Fruit fly (Drosophila melanogaster) whole organism, embryonic: Measurements from ENCODE around the gene Lmpt.
A peak's percentile ranks its signal among the peaks of the same experiment; 100 is the strongest.

Source experiments
- Antp ChIP-seq: fragments of 200-800 bp; sonication (Bioruptor generic); optimal IDR thresholded peaks from 3 replicates; lab custom pipeline; 2016; ENCODE audit warnings: missing biosample characterization, missing genetic modification characterization
- Asciz ChIP-seq: fragments of 200-800 bp; sonication (Bioruptor generic); optimal IDR thresholded peaks from 2 replicates; lab custom pipeline; 2017; ENCODE audit warnings: missing biosample characterization, mild to moderate bottlenecking, missing genetic modification characterization, missing genetic modification reagents
- C15 ChIP-seq: fragments of 200-800 bp; sonication (Bioruptor generic); IDR thresholded peaks from 3 replicates; pipeline ENCODE4 v1.3.6; 2022; ENCODE audit warnings: missing biosample characterization, missing genetic modification characterization
- CG10321 ChIP-seq: fragments of 200-800 bp; sonication (Bioruptor generic); IDR thresholded peaks from 2 replicates; pipeline ENCODE4 v1.3.6; 2022; ENCODE audit warnings: missing biosample characterization, missing genetic modification characterization
- CG11093 ChIP-seq: fragments of 200-800 bp; sonication (Bioruptor generic); IDR thresholded peaks from 3 replicates; pipeline ENCODE4 v1.3.6; 2022; ENCODE audit warnings: missing biosample characterization, missing genetic modification characterization
- CG11398 ChIP-seq: fragments of 200-800 bp; sonication (Bioruptor generic); optimal IDR thresholded peaks from 2 replicates; lab custom pipeline; 2016; ENCODE audit warnings: missing biosample characterization, missing genetic modification characterization
- CG11696 ChIP-seq: fragments of 200-800 bp; sonication (Bioruptor generic); IDR thresholded peaks from 2 replicates; pipeline ENCODE4 v1.3.6; 2022; ENCODE audit warnings: missing biosample characterization, missing genetic modification characterization
- CG12942 ChIP-seq: fragments of 200-800 bp; sonication (Bioruptor generic); optimal IDR thresholded peaks from 3 replicates; lab custom pipeline; 2016; ENCODE audit warnings: missing biosample characterization, missing genetic modification characterization
- CG13894 ChIP-seq: fragments of 200-800 bp; sonication (Bioruptor generic); optimal IDR thresholded peaks from 3 replicates; lab custom pipeline; 2018; ENCODE audit warnings: missing biosample characterization, mild to moderate bottlenecking, missing genetic modification characterization, moderate library complexity
- CG15073 ChIP-seq: fragments of 200-800 bp; sonication (Bioruptor generic); optimal IDR thresholded peaks from 2 replicates; lab custom pipeline; 2016; ENCODE audit warnings: missing biosample characterization, missing genetic modification characterization
- CG1602 ChIP-seq: fragments of 200-800 bp; sonication (Bioruptor generic); optimal IDR thresholded peaks from 3 replicates; lab custom pipeline; 2016; ENCODE audit warnings: missing biosample characterization, missing genetic modification characterization
- CG1603 ChIP-seq: fragments of 200-800 bp; sonication (Bioruptor generic); optimal IDR thresholded peaks from 2 replicates; lab custom pipeline; 2019; ENCODE audit warnings: missing biosample characterization, mild to moderate bottlenecking, missing genetic modification characterization, moderate library complexity
- CG16779 ChIP-seq: fragments of 200-800 bp; sonication (Bioruptor generic); IDR thresholded peaks from 2 replicates; pipeline ENCODE4 v1.3.6; 2022; ENCODE audit warnings: missing biosample characterization, missing genetic modification characterization
- CG17359 ChIP-seq: fragments of 200-800 bp; sonication (Bioruptor generic); optimal IDR thresholded peaks from 3 replicates; lab custom pipeline; 2018; ENCODE audit warnings: missing biosample characterization, mild to moderate bottlenecking, missing genetic modification characterization, moderate library complexity
- CG2199 ChIP-seq: fragments of 200-800 bp; sonication (Bioruptor generic); IDR thresholded peaks from 3 replicates; pipeline ENCODE4 v1.3.6; 2022; ENCODE audit warnings: missing biosample characterization, missing genetic modification characterization
- CG2202 ChIP-seq: fragments of 200-800 bp; sonication (Bioruptor generic); optimal IDR thresholded peaks from 2 replicates; lab custom pipeline; 2018; ENCODE audit warnings: missing biosample characterization, mild to moderate bottlenecking, missing genetic modification characterization
- CG2889 ChIP-seq: fragments of 200-800 bp; sonication (Bioruptor generic); IDR thresholded peaks from 3 replicates; pipeline ENCODE4 v1.3.6; 2022; ENCODE audit warnings: missing biosample characterization, missing genetic modification characterization
- CG30020 ChIP-seq: fragments of 200-800 bp; optimal IDR thresholded peaks from 2 replicates; lab custom pipeline; 2019; ENCODE audit warnings: missing biosample characterization, mild to moderate bottlenecking, missing genetic modification characterization, moderate library complexity
- CG31441 ChIP-seq: fragments of 200-800 bp; sonication (Bioruptor generic); IDR thresholded peaks from 2 replicates; pipeline ENCODE4 v1.3.6; 2022; ENCODE audit warnings: missing biosample characterization, missing genetic modification characterization
- CG34422 ChIP-seq: fragments of 200-800 bp; sonication (Bioruptor generic); IDR thresholded peaks from 3 replicates; pipeline ENCODE4 v1.3.6; 2022; ENCODE audit warnings: missing biosample characterization, missing genetic modification characterization
- CG42726 ChIP-seq: fragments of 200-800 bp; sonication (Bioruptor generic); IDR thresholded peaks from 2 replicates; pipeline ENCODE4 v1.3.6; 2022; ENCODE audit warnings: missing biosample characterization, missing genetic modification characterization; ENCODE audit not compliant: partially characterized antibody
- CG6654 ChIP-seq: fragments of 200-800 bp; sonication (Bioruptor generic); optimal IDR thresholded peaks from 2 replicates; lab custom pipeline; 2017; ENCODE audit warnings: missing biosample characterization, mild to moderate bottlenecking, missing genetic modification characterization
- CG9437 ChIP-seq: fragments of 200-800 bp; sonication (Bioruptor generic); optimal IDR thresholded peaks from 2 replicates; lab custom pipeline; 2018; ENCODE audit warnings: missing biosample characterization, mild to moderate bottlenecking, missing genetic modification characterization
- CG9727 ChIP-seq: fragments of 200-800 bp; sonication (Bioruptor generic); optimal IDR thresholded peaks from 3 replicates; lab custom pipeline; 2017; ENCODE audit warnings: missing biosample characterization, mild to moderate bottlenecking, missing genetic modification characterization
- Dad ChIP-seq: fragments of 200-800 bp; sonication (Bioruptor generic); optimal IDR thresholded peaks from 3 replicates; lab custom pipeline; 2016; ENCODE audit warnings: missing biosample characterization, missing genetic modification characterization
- Gsc ChIP-seq: fragments of 200-800 bp; sonication (Bioruptor generic); IDR thresholded peaks from 2 replicates; pipeline ENCODE4 v1.3.6; 2022; ENCODE audit warnings: missing biosample characterization, missing genetic modification characterization
- HLH3B ChIP-seq: fragments of 200-800 bp; sonication (Bioruptor generic); IDR thresholded peaks from 2 replicates; pipeline ENCODE4 v1.3.6; 2022; ENCODE audit warnings: missing biosample characterization, missing genetic modification characterization
- Lpt ChIP-seq: fragments of >200 bp; optimal IDR thresholded peaks from 2 replicates; lab custom pipeline; 2018; ENCODE audit warnings: missing biosample characterization, missing genetic modification characterization
- MTF-1 ChIP-seq: fragments of 200-800 bp; sonication (Bioruptor generic); optimal IDR thresholded peaks from 2 replicates; lab custom pipeline; 2018; ENCODE audit warnings: missing biosample characterization, mild to moderate bottlenecking, missing genetic modification characterization, borderline replicate concordance
- NFAT ChIP-seq: fragments of 200-800 bp; sonication (Bioruptor generic); IDR thresholded peaks from 2 replicates; pipeline ENCODE4 v1.3.6; 2022; ENCODE audit warnings: missing biosample characterization, missing genetic modification characterization
- NfI ChIP-seq: fragments of 200-800 bp; sonication (Bioruptor generic); optimal IDR thresholded peaks from 3 replicates; lab custom pipeline; 2018; ENCODE audit warnings: missing biosample characterization, mild to moderate bottlenecking, missing genetic modification characterization, moderate library complexity
- Ssrp ChIP-seq: fragments of 200-800 bp; sonication (Bioruptor generic); optimal IDR thresholded peaks from 2 replicates; lab custom pipeline; 2018; ENCODE audit warnings: missing biosample characterization, mild to moderate bottlenecking, missing genetic modification characterization, moderate library complexity
- ash1 ChIP-seq: fragments of 200-800 bp; sonication (Bioruptor generic); optimal IDR thresholded peaks from 2 replicates; lab custom pipeline; 2018; ENCODE audit warnings: missing biosample characterization, mild to moderate bottlenecking, missing genetic modification characterization
- bbx ChIP-seq: fragments of 200-800 bp; sonication (Bioruptor generic); IDR thresholded peaks from 2 replicates; pipeline ENCODE4 v1.3.6; 2022; ENCODE audit warnings: missing biosample characterization, missing genetic modification characterization; ENCODE audit not compliant: partially characterized antibody
- bsh ChIP-seq, 2 experiments: fragments of 200-800 bp; sonication (Bioruptor generic); optimal IDR thresholded peaks; 2 replicates each; lab custom pipeline; 2017 to 2018; ENCODE audit warnings: mild to moderate bottlenecking in 2 of 2, missing biosample characterization in 2 of 2, missing genetic modification characterization in 2 of 2, moderate library complexity in 1 of 2
- danr ChIP-seq: fragments of 200-800 bp; sonication (Bioruptor generic); IDR thresholded peaks from 2 replicates; pipeline ENCODE4 v1.3.6; 2022; ENCODE audit warnings: missing biosample characterization, missing genetic modification characterization
- ftz-f1 ChIP-seq: fragments of 200-800 bp; sonication (Bioruptor generic); optimal IDR thresholded peaks from 2 replicates; lab custom pipeline; 2016; ENCODE audit warnings: missing biosample characterization, missing genetic modification characterization
- gem ChIP-seq: fragments of 200-800 bp; sonication (Bioruptor generic); optimal IDR thresholded peaks from 2 replicates; lab custom pipeline; 2019; ENCODE audit warnings: missing biosample characterization, mild to moderate bottlenecking, missing genetic modification characterization, moderate library complexity
- hbn ChIP-seq: fragments of 200-800 bp; sonication (Bioruptor generic); IDR thresholded peaks from 2 replicates; pipeline ENCODE4 v1.3.6; 2022; ENCODE audit warnings: missing biosample characterization, missing genetic modification characterization; ENCODE audit not compliant: partially characterized antibody
- lov ChIP-seq, 2 experiments: fragments of 200-800 bp in 1 of 2; fragments of >200 bp in 1 of 2; sonication (Bioruptor generic) in 1 of 2; IDR thresholded peaks in 1 of 2; optimal IDR thresholded peaks in 1 of 2; 2 replicates in 1 of 2; 3 replicates in 1 of 2; pipeline versions ENCODE4 v1.3.6 to Lab custom; 2017 to 2022; ENCODE audit warnings: missing biosample characterization in 1 of 2, missing genetic modification characterization in 1 of 2
- mam ChIP-seq: fragments of 200-800 bp; sonication (Bioruptor generic); optimal IDR thresholded peaks from 3 replicates; lab custom pipeline; 2016; ENCODE audit warnings: missing biosample characterization, missing genetic modification characterization
- org-1 ChIP-seq: fragments of 200-800 bp; sonication (Bioruptor generic); optimal IDR thresholded peaks from 2 replicates; lab custom pipeline; 2017; ENCODE audit warnings: missing biosample characterization, missing genetic modification characterization
- otp ChIP-seq: fragments of 200-800 bp; sonication (Bioruptor generic); IDR thresholded peaks from 3 replicates; pipeline ENCODE4, ENCODE4 v1.3.6; 2022; ENCODE audit warnings: missing biosample characterization, missing genetic modification characterization
- pb ChIP-seq: fragments of 200-800 bp; sonication (Bioruptor generic); optimal IDR thresholded peaks from 3 replicates; lab custom pipeline; 2016; ENCODE audit warnings: missing biosample characterization, missing genetic modification characterization
- pita ChIP-seq: fragments of 200-800 bp; sonication (Bioruptor generic); optimal IDR thresholded peaks from 2 replicates; lab custom pipeline; 2017; ENCODE audit warnings: missing biosample characterization, mild to moderate bottlenecking, missing genetic modification characterization
- shn ChIP-seq: fragments of 200-800 bp; sonication (Bioruptor generic); optimal IDR thresholded peaks from 3 replicates; lab custom pipeline; 2016; ENCODE audit warnings: missing biosample characterization, missing genetic modification characterization
- sob ChIP-seq: fragments of 200-800 bp; sonication (Bioruptor generic); IDR thresholded peaks from 2 replicates; pipeline ENCODE4 v1.3.6; 2022; ENCODE audit warnings: missing biosample characterization, missing genetic modification characterization
- stc ChIP-seq: fragments of 200-800 bp; sonication (Bioruptor generic); IDR thresholded peaks from 2 replicates; pipeline ENCODE4 v1.3.6; 2022; ENCODE audit warnings: missing biosample characterization, missing genetic modification characterization
- stwl ChIP-seq: fragments of 200-800 bp; sonication (Bioruptor generic); optimal IDR thresholded peaks from 3 replicates; lab custom pipeline; 2018; ENCODE audit warnings: missing biosample characterization, mild to moderate bottlenecking, missing genetic modification characterization, moderate library complexity
- toy ChIP-seq: fragments of 200-800 bp; sonication (Bioruptor generic); IDR thresholded peaks from 2 replicates; pipeline ENCODE4 v1.3.6; 2022; ENCODE audit warnings: missing biosample characterization, missing genetic modification characterization
- trh ChIP-seq: fragments of 200-800 bp; sonication (Bioruptor generic); optimal IDR thresholded peaks from 2 replicates; lab custom pipeline; 2016; ENCODE audit warnings: missing biosample characterization, missing genetic modification characterization
- unpg ChIP-seq: fragments of 200-800 bp; sonication (Bioruptor generic); optimal IDR thresholded peaks from 3 replicates; lab custom pipeline; 2018; ENCODE audit warnings: missing biosample characterization, mild to moderate bottlenecking, missing genetic modification characterization, moderate library complexity

Lmpt gene

DNA sequence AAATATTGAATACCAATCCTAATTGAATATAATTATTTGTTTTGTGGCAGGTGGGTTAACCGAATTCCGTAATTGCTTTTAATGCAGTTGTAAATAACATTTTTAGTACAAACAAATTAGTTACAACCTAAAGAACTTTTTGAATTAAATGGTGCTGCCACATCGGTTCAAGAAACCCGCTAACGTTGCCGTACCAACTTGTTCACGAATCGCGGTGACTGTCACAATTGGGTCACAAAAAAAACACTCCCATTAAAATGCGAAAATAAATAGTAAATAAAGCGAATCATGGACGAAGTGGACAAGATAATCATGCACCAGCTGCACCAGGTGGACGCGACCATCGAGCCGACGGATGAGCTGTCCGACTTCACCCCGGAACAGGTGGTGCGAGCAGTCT lies 2.1 kb upstream of the Lmpt start, which contains the start of gene CG9951 (continued):
- TF ChIP-seq NFAT (GFP tag; lab: Robert Waterston, UW) (no peak), C15 (GFP tag; lab: Robert Waterston, UW) (no peak), Antp (GFP tag; lab: Kevin White, UChicago) (no peak), mam (GFP tag; lab: Kevin White, UChicago) (no peak), CG9437 (GFP tag; lab: Kevin White, UChicago) (no peak), hbn (peak; percentile 41; the same call in 1 of the 2 replicates), toy (GFP tag; lab: Robert Waterston, UW) (no peak), CG11696 (no peak), shn (GFP tag; lab: Kevin White, UChicago) (no peak), ftz-f1 (GFP tag; lab: Kevin White, UChicago) (no peak), CG1602 (no peak), CG6654 (GFP tag; lab: Kevin White, UChicago) (no peak), CG42726 (no peak), CG15073 (GFP tag; lab: Kevin White, UChicago) (no peak), stwl (tag; lab: Kevin White, UChicago) (peak; percentile 78), stc (GFP tag; lab: Robert Waterston, UW) (no peak), pita (GFP tag; lab: Kevin White, UChicago) (no peak), CG34422 (peak; percentile 20; the same call in 1 of the 3 replicates), NfI (GFP tag; lab: Kevin White, UChicago) (no peak), lov (optimal IDR thresholded peaks at IDR 0.05; lab: Kevin White, UChicago) (no peak), lov (GFP tag; IDR thresholded peaks at IDR 0.05; lab: Robert Waterston, UW) (no peak), CG16779 (GFP tag; lab: Robert Waterston, UW) (no peak), ash1 (no peak), CG17359 (tag; lab: Kevin White, UChicago) (no peak), Asciz (no peak), pb (GFP tag; lab: Kevin White, UChicago) (no peak), CG10321 (no peak), HLH3B (GFP tag; lab: Robert Waterston, UW) (no peak), trh (GFP tag; lab: Kevin White, UChicago) (no peak), CG12942 (GFP tag; lab: Kevin White, UChicago) (no peak), gem (tag; lab: Kevin White, UChicago) (no peak), CG2202 (tag; lab: Kevin White, UChicago) (no peak), Ssrp (no peak), Lpt (GFP tag; lab: Kevin White, UChicago) (no peak), CG30020 (no peak), sob (0 out of 2 replicates have a peak, but pooled peaks have one; percentile 27), CG11398 (GFP tag; lab: Kevin White, UChicago) (no peak), bsh (GFP tag; optimal IDR thresholded peaks at IDR 0.05; lab: Kevin White, UChicago) (no peak), CG31441 (GFP tag; lab: Robert Waterston, UW) (no peak), CG11093 (no peak), org-1 (GFP tag; lab: Kevin White, UChicago) (no peak), danr (no peak), MTF-1 (GFP tag; lab: Kevin White, UChicago) (no peak), CG9727 (GFP tag; lab: Kevin White, UChicago) (no peak), bbx (no peak), CG2889 (GFP tag; lab: Robert Waterston, UW) (no peak), Gsc (GFP tag; lab: Robert Waterston, UW) (no peak), CG13894 (tag; lab: Kevin White, UChicago) (no peak), unpg (no peak), otp (GFP tag; lab: Robert Waterston, UW) (no peak), CG1603 (tag; lab: Kevin White, UChicago) (peak; percentile 47), Dad (GFP tag; lab: Kevin White, UChicago) (no peak), CG2199 (GFP tag; lab: Robert Waterston, UW) (no peak)
